Worm (Caenorhabditis elegans) whole organism, L1 larva: ENCODE results near the gene rbr-2.

ENCODE experiments used
- C16A3.4 ChIP-seq: fragments of 150-350 bp; optimal IDR thresholded peaks from 2 replicates; lab custom pipeline; 2014; ENCODE audit warnings: missing biosample characterization, missing genetic modification characterization
- C34B4.2 ChIP-seq: sonication (generic microtip); optimal IDR thresholded peaks from 2 replicates; lab custom pipeline; 2017; ENCODE audit warnings: mild to moderate bottlenecking, missing genetic modification characterization, missing compliant biosample characterization
- ama-1 ChIP-seq: fragments of 150-350 bp; optimal IDR thresholded peaks from 2 replicates; lab custom pipeline; 2014
- blmp-1 ChIP-seq: fragments of 150-350 bp; optimal IDR thresholded peaks from 2 replicates; lab custom pipeline; 2014; ENCODE audit warnings: missing biosample characterization, missing genetic modification characterization
- ceh-63 ChIP-seq: fragments of 200-800 bp; sonication (Bioruptor generic); optimal IDR thresholded peaks from 2 replicates; lab custom pipeline; 2018; ENCODE audit warnings: mild to moderate bottlenecking, missing genetic modification characterization, missing compliant biosample characterization
- ceh-82 ChIP-seq, 3 experiments: fragments of 150-350 bp in 1 of 3; sonication (generic microtip) in 2 of 3; optimal IDR thresholded peaks; 2 replicates each; lab custom pipeline; 2014 to 2017; ENCODE audit warnings: missing biosample characterization in 3 of 3, missing genetic modification characterization in 3 of 3
- ceh-88 ChIP-seq: fragments of 200-800 bp; sonication (Bioruptor generic); IDR thresholded peaks from 2 replicates; pipeline ENCODE4 v1.3.6; 2022; ENCODE audit warnings: missing genetic modification characterization, missing compliant biosample characterization
- ceh-90 ChIP-seq: sonication (generic microtip); optimal IDR thresholded peaks from 2 replicates; lab custom pipeline; 2016; ENCODE audit warnings: missing genetic modification characterization, missing compliant biosample characterization
- dpl-1 ChIP-seq, 3 experiments: fragments of 150-350 bp in 2 of 3; sonication (generic microtip) in 1 of 3; optimal IDR thresholded peaks; 2 replicates each; lab custom pipeline; 2014 to 2017; ENCODE audit warnings: missing biosample characterization in 3 of 3, missing genetic modification characterization in 3 of 3, missing genetic modification reagents in 3 of 3
- dsc-1 ChIP-seq: sonication (generic microtip); optimal IDR thresholded peaks from 2 replicates; lab custom pipeline; 2016; ENCODE audit warnings: mild to moderate bottlenecking, missing genetic modification characterization, missing compliant biosample characterization
- egl-13 ChIP-seq: sonication (generic microtip); optimal IDR thresholded peaks from 2 replicates; lab custom pipeline; 2016; ENCODE audit warnings: missing genotype, missing genetic modification reagents, missing genetic modification characterization, missing compliant biosample characterization
- egl-27 ChIP-seq, 2 experiments: fragments of 150-350 bp in 1 of 2; sonication (generic microtip); optimal IDR thresholded peaks; 3 replicates each; lab custom pipeline; 2017 to 2018; ENCODE audit warnings: missing biosample characterization in 2 of 2, missing genetic modification characterization in 2 of 2, missing genetic modification reagents in 2 of 2
- elt-3 ChIP-seq, 6 experiments: fragments of 150-350 bp in 1 of 6; sonication (generic microtip); optimal IDR thresholded peaks; 2 replicates each; lab custom pipeline; 2017 to 2018; ENCODE audit warnings: missing biosample characterization in 6 of 6, missing genetic modification characterization in 6 of 6, inconsistent platforms in 1 of 6
- ets-5 ChIP-seq: fragments of 200-800 bp; sonication (Bioruptor generic); IDR thresholded peaks from 2 replicates; pipeline ENCODE4 v1.3.6; 2022; ENCODE audit warnings: missing genetic modification characterization, missing compliant biosample characterization
- fos-1 ChIP-seq: fragments of 150-350 bp; optimal IDR thresholded peaks from 2 replicates; lab custom pipeline; 2014; ENCODE audit warnings: missing biosample characterization, missing genetic modification characterization
- grh-1 ChIP-seq: fragments of 200-800 bp; sonication (Bioruptor generic); IDR thresholded peaks from 2 replicates; pipeline ENCODE4 v1.3.6; 2022; ENCODE audit warnings: missing genetic modification reagents, missing genetic modification characterization, missing compliant biosample characterization
- hlh-4 ChIP-seq: sonication (generic microtip); optimal IDR thresholded peaks from 2 replicates; lab custom pipeline; 2016; ENCODE audit warnings: mild to moderate bottlenecking, missing genetic modification characterization, missing compliant biosample characterization
- irx-1 ChIP-seq: sonication (generic microtip); optimal IDR thresholded peaks from 2 replicates; lab custom pipeline; 2016; ENCODE audit warnings: missing genetic modification characterization, missing compliant biosample characterization
- jun-1 ChIP-seq: fragments of 150-350 bp; optimal IDR thresholded peaks from 2 replicates; lab custom pipeline; 2014; ENCODE audit warnings: missing biosample characterization, missing genetic modification reagents, missing genetic modification characterization
- lin-14 ChIP-seq: fragments of 200-800 bp; sonication (Bioruptor generic); optimal IDR thresholded peaks from 2 replicates; lab custom pipeline; 2018; ENCODE audit warnings: mild to moderate bottlenecking, missing genetic modification characterization, moderate library complexity, missing compliant biosample characterization
- lir-3 ChIP-seq: sonication (generic microtip); optimal IDR thresholded peaks from 2 replicates; lab custom pipeline; 2016; ENCODE audit warnings: mild to moderate bottlenecking, missing genetic modification characterization, moderate library complexity, missing compliant biosample characterization; ENCODE audit not compliant: poor library complexity
- mab-9 ChIP-seq: fragments of 200-800 bp; sonication (Bioruptor generic); IDR thresholded peaks from 2 replicates; pipeline ENCODE4 v1.3.6; 2022; ENCODE audit warnings: missing genetic modification reagents, missing genetic modification characterization, missing compliant biosample characterization
- mef-2 ChIP-seq: fragments of 150-350 bp; optimal IDR thresholded peaks from 2 replicates; lab custom pipeline; 2014; ENCODE audit warnings: missing biosample characterization, missing genetic modification characterization
- nhr-237 ChIP-seq: fragments of 150-350 bp; optimal IDR thresholded peaks from 2 replicates; lab custom pipeline; 2014; ENCODE audit warnings: missing biosample characterization, missing genetic modification characterization
- nhr-71 ChIP-seq: sonication (generic microtip); optimal IDR thresholded peaks from 2 replicates; lab custom pipeline; 2016; ENCODE audit warnings: mild to moderate bottlenecking, missing genetic modification characterization, moderate library complexity, missing compliant biosample characterization
- nhr-90 ChIP-seq: sonication (generic microtip); optimal IDR thresholded peaks from 2 replicates; lab custom pipeline; 2016; ENCODE audit warnings: mild to moderate bottlenecking, missing genetic modification characterization, missing compliant biosample characterization; ENCODE audit not compliant: poor library complexity
- pqm-1 ChIP-seq: sonication (generic microtip); optimal IDR thresholded peaks from 3 replicates; lab custom pipeline; 2017; ENCODE audit warnings: missing biosample characterization, missing genetic modification characterization
- skn-1 ChIP-seq: fragments of 150-350 bp; optimal IDR thresholded peaks from 2 replicates; lab custom pipeline; 2014; ENCODE audit warnings: missing biosample characterization, missing genetic modification characterization
- snpc-4 ChIP-seq: fragments of 150-350 bp; optimal IDR thresholded peaks from 2 replicates; lab custom pipeline; 2014; ENCODE audit warnings: missing biosample characterization, missing genetic modification characterization
- snu-23 ChIP-seq: sonication (generic microtip); optimal IDR thresholded peaks from 2 replicates; lab custom pipeline; 2016; ENCODE audit warnings: missing genetic modification characterization, missing compliant biosample characterization
- swsn-7 ChIP-seq: sonication (generic microtip); optimal IDR thresholded peaks from 2 replicates; lab custom pipeline; 2016; ENCODE audit warnings: missing genetic modification characterization, missing compliant biosample characterization
- tlp-1 ChIP-seq: fragments of 150-350 bp; optimal IDR thresholded peaks from 2 replicates; lab custom pipeline; 2014; ENCODE audit warnings: missing biosample characterization, missing genetic modification characterization
- unc-130 ChIP-seq: fragments of 150-350 bp; optimal IDR thresholded peaks from 2 replicates; lab custom pipeline; 2017; ENCODE audit warnings: missing biosample characterization, missing genetic modification characterization, inconsistent platforms
- unc-30 ChIP-seq: sonication (generic microtip); optimal IDR thresholded peaks from 2 replicates; lab custom pipeline; 2017; ENCODE audit warnings: missing biosample characterization, missing genetic modification characterization
- unc-86 ChIP-seq: sonication (generic microtip); optimal IDR thresholded peaks from 2 replicates; lab custom pipeline; 2016; ENCODE audit warnings: missing genetic modification characterization, missing compliant biosample characterization
- unc-98 ChIP-seq: fragments of 200-800 bp; sonication (Bioruptor generic); IDR thresholded peaks from 2 replicates; pipeline ENCODE4 v1.3.6; 2022; ENCODE audit warnings: missing genetic modification characterization, missing compliant biosample characterization
- zag-1 ChIP-seq: fragments of 150-350 bp; optimal IDR thresholded peaks from 2 replicates; lab custom pipeline; 2014; ENCODE audit warnings: missing biosample characterization, missing genetic modification characterization
- ztf-11 ChIP-seq, 2 experiments: sonication (generic microtip); optimal IDR thresholded peaks; 2 replicates each; lab custom pipeline; 2016 to 2017; ENCODE audit warnings: missing genetic modification characterization in 2 of 2, missing biosample characterization in 1 of 2, missing compliant biosample characterization in 1 of 2
- ztf-4 ChIP-seq: fragments of 150-350 bp; optimal IDR thresholded peaks from 2 replicates; lab custom pipeline; 2014; ENCODE audit warnings: missing biosample characterization, missing genetic modification characterization

rbr-2 gene

DNA sequence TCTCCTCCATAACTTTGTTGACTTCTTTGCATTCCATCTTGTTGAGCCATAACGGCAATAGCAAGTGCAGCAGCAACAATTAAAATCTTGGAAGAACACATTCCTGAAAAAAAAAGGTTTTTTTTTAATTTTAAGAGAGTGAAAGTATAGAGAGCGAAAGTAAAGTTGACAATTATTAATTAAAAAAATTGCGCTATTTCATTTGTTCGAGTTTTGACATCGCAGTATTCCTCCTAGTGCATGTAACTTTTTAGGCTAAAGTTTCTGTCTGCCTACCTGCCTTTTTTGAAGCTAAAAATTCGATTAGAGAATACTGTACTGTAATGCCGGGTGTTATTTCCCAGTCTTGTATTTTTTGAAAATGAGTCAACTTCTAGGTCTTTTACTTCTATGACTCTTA, 27.9 kb upstream of the rbr-2 start, which contains the start of gene srlf-12:
Gene srlf-12 (minus strand): TSS at position 101 of the 400 bp plus-strand sequence.
- TF ChIP-seq dsc-1 (tag; lab: Kevin White, UChicago) (no peak), unc-130 (tag; lab: Kevin White, UChicago) (no peak), lin-14 (GFP tag; lab: Kevin White, UChicago) (no peak), swsn-7 (tag; lab: Kevin White, UChicago) (no peak), elt-3 (tag; optimal IDR thresholded peaks at IDR 0.05; lab: Kevin White, UChicago) (no peak), ceh-88 (GFP tag; lab: Robert Waterston, UW) (no peak), snpc-4 (tag; lab: Kevin White, UChicago) (no peak), snu-23 (no peak), unc-98 (GFP tag; lab: Robert Waterston, UW) (no peak), ama-1 (lab: Kevin White, UChicago) (no peak), jun-1 (tag; lab: Kevin White, UChicago) (no peak), skn-1 (no peak), ceh-90 (tag; lab: Kevin White, UChicago) (no peak), unc-30 (tag; lab: Kevin White, UChicago) (no peak), egl-13 (tag; lab: Kevin White, UChicago) (no peak), grh-1 (GFP tag; lab: Robert Waterston, UW) (no peak), nhr-90 (tag; lab: Kevin White, UChicago) (no peak), lir-3 (tag; lab: Kevin White, UChicago) (no peak), egl-27 (tag; optimal IDR thresholded peaks at IDR 0.05; lab: Kevin White, UChicago) (no peak), irx-1 (tag; lab: Kevin White, UChicago) (no peak)

- TF ChIP-seq nhr-237 (tag; lab: Kevin White, UChicago), result no peak
- TF ChIP-seq, all 84 proteins: peak for 0
These were observed 25.6 kb upstream of the rbr-2 start, which contains the start of gene srlf-14 for ce11 chrIV:10894255-10894654. srlf-14 (minus strand) TSS chrIV:10894355.

ce11 chrIV:10896512-10896911, 23.4 kb upstream of the rbr-2 start, which contains the start of gene srlf-13:
srlf-13 (minus strand) TSS chrIV:10896612.
- TF ChIP-seq C16A3.4 (tag; lab: Kevin White, UChicago), result no peak
- TF ChIP-seq lir-3 (tag; lab: Kevin White, UChicago), result no peak
- TF ChIP-seq ztf-11 (tag; optimal IDR thresholded peaks at IDR 0.05; lab: Kevin White, UChicago), result no peak
- no peak for TF ChIP-seq snu-23
- TF ChIP-seq zag-1 (tag; lab: Kevin White, UChicago), result no peak
- TF ChIP-seq snpc-4 (tag; lab: Kevin White, UChicago), result no peak

DNA sequence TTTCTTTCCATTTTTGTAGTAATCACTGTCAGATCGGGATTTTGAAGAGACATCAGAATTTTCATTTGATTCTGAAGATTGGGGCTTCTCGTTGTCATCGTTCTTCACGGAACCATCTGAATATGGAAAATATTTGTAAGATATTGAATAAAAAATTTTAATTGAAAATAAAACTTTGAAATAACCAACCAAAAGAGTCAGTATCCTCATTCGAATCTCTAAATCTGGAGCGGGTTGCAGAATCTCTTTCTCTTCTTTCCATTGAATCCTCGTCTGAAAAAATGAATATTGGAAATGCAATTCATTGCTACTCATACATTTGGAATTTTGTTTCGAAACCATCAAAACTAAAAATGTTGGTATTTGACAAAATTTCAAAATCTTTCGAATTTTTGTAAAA, 21.7 kb upstream of the rbr-2 start:
- TF ChIP-seq elt-3 (tag; optimal IDR thresholded peaks at IDR 0.05; lab: Kevin White, UChicago), result no peak
- no peak for TF ChIP-seq lir-3 (tag; lab: Kevin White, UChicago)
- no peak for TF ChIP-seq hlh-4 (tag; lab: Kevin White, UChicago)

- TF ChIP-seq ceh-63 (GFP tag; lab: Kevin White, UChicago) (no peak), nhr-71 (tag; lab: Kevin White, UChicago) (no peak), swsn-7 (tag; lab: Kevin White, UChicago) (no peak), tlp-1 (no peak), mef-2 (tag; lab: Kevin White, UChicago) (no peak), ceh-82 (tag; optimal IDR thresholded peaks at IDR 0.05; lab: Kevin White, UChicago) (no peak), ets-5 (GFP tag; lab: Robert Waterston, UW) (no peak), fos-1 (no peak), mab-9 (GFP tag; lab: Robert Waterston, UW) (no peak), ztf-4 (tag; lab: Kevin White, UChicago) (no peak), dpl-1 (GFP tag; optimal IDR thresholded peaks at IDR 0.05; lab: Kevin White, UChicago) (no peak), C16A3.4 (tag; lab: Kevin White, UChicago) (no peak), pqm-1 (tag; lab: Kevin White, UChicago) (no peak), unc-86 (tag; lab: Kevin White, UChicago) (no peak), C34B4.2 (no peak), blmp-1 (no peak), hlh-4 (tag; lab: Kevin White, UChicago) (no peak)
These were observed 20.8 kb upstream of the rbr-2 start, which contains the start of the genes F13E9.9 and F13E9.19 for ce11 chrIV:10899091-10899490. F13E9.9 (minus strand) TSS chrIV:10899191. F13E9.19 (plus strand) TSS chrIV:10899406.
